Fruit fly (Drosophila melanogaster): Measurements from ENCODE around the gene vret.

The vret gene

dm6 chr3R:22720808-22721306 is 24.5 kb downstream of the vret start, which contains the start of gene wge (continued):
- TF ChIP-seq pzg (GFP tag; optimal IDR thresholded peaks at IDR 0.05) (peak; percentile 70), Opbp (GFP tag; IDR thresholded peaks at IDR 0.05; ENCODE audit: partially characterized antibody) (peak; percentile 58; the same call in 1 of the 3 replicates), yki (optimal IDR thresholded peaks at IDR 0.05) (no peak), stwl (tag; optimal IDR thresholded peaks at IDR 0.05) (peak; percentile 48), CG32532 (GFP tag; IDR thresholded peaks at IDR 0.05) (no peak), HLH4C (GFP tag; IDR thresholded peaks at IDR 0.05; ENCODE audit: partially characterized antibody) (peak; percentile 63; the same call in 2 of the 3 replicates), Sin3A (optimal IDR thresholded peaks at IDR 0.05) (peak; percentile 20), CG6791 (GFP tag; IDR thresholded peaks at IDR 0.05; ENCODE audit: partially characterized antibody) (peak; percentile 74), Dp (GFP tag; optimal IDR thresholded peaks at IDR 0.05) (peak; percentile 94), cg (GFP tag; optimal IDR thresholded peaks at IDR 0.05) (peak; percentile 57), Doc3 (GFP tag; IDR thresholded peaks at IDR 0.05; ENCODE audit: partially characterized antibody) (peak; percentile 44; the same call in 2 of the 3 replicates), CG18262 (tag; optimal IDR thresholded peaks at IDR 0.05) (peak; percentile 18), Med (GFP tag) (peak; percentile 29), vnd (GFP tag; IDR thresholded peaks at IDR 0.05; ENCODE audit: partially characterized antibody) (peak; percentile 38; the same call in 1 of the 3 replicates), mld (GFP tag; IDR thresholded peaks at IDR 0.05; ENCODE audit: partially characterized antibody) (peak; percentile 55; the same call in 1 of the 3 replicates), CG2116 (GFP tag; optimal IDR thresholded peaks at IDR 0.05) (peak; percentile 71), Hey (tag; optimal IDR thresholded peaks at IDR 0.05) (no peak), unc-4 (GFP tag; IDR thresholded peaks at IDR 0.05; ENCODE audit: partially characterized antibody) (peak; percentile 69), MBD-R2 (GFP tag; IDR thresholded peaks at IDR 0.05) (0 out of 2 replicates have a peak, but pooled peaks have one; percentile 5), HmgZ (tag; optimal IDR thresholded peaks at IDR 0.05) (peak; percentile 22), insv (GFP tag; optimal IDR thresholded peaks at IDR 0.05) (no peak), CG12659 (GFP tag; optimal IDR thresholded peaks at IDR 0.05) (peak; percentile 30), CG3838 (GFP tag; optimal IDR thresholded peaks at IDR 0.05) (no peak), CG32772 (GFP tag; IDR thresholded peaks at IDR 0.05) (peak; percentile 60), Pdp1 (GFP tag; optimal IDR thresholded peaks at IDR 0.05) (peak in 1 of 2 experiments; percentile 43), Kr (GFP tag; optimal IDR thresholded peaks at IDR 0.05) (no peak), E2f2 (GFP tag; IDR thresholded peaks at IDR 0.05) (peak; percentile 96), phol (tag; optimal IDR thresholded peaks at IDR 0.05) (peak; percentile 21), wek (GFP tag; optimal IDR thresholded peaks at IDR 0.05) (no peak), CG1603 (tag; optimal IDR thresholded peaks at IDR 0.05) (peak; percentile 34), NfI (GFP tag; optimal IDR thresholded peaks at IDR 0.05) (no peak), CG17829 (tag; optimal IDR thresholded peaks at IDR 0.05) (peak; percentile 25), sqz (GFP tag; optimal IDR thresholded peaks at IDR 0.05) (peak; percentile 89), Dref (GFP tag; IDR thresholded peaks at IDR 0.05) (peak; percentile 91), chinmo (GFP tag; IDR thresholded peaks at IDR 0.05; ENCODE audit: partially characterized antibody) (peak; percentile 71; the same call in 1 of the 4 replicates), CG14860 (GFP tag; IDR thresholded peaks at IDR 0.05; ENCODE audit: partially characterized antibody) (peak; percentile 8; the same call in 1 of the 3 replicates), CG17385 (GFP tag; optimal IDR thresholded peaks at IDR 0.05) (peak; percentile 56), bsh (GFP tag; optimal IDR thresholded peaks at IDR 0.05) (peak in 1 of 2 experiments; percentile 94), nerfin-1 (tag; optimal IDR thresholded peaks at IDR 0.05) (peak; percentile 72), hb (GFP tag; IDR thresholded peaks at IDR 0.05; ENCODE audit: partially characterized antibody) (peak; percentile 67; the same call in 2 of the 3 replicates), HHEX (GFP tag; optimal IDR thresholded peaks at IDR 0.05) (no peak), klu (GFP tag; IDR thresholded peaks at IDR 0.05) (no peak), CG2678 (tag; optimal IDR thresholded peaks at IDR 0.05) (peak; percentile 1), knrl (GFP tag; IDR thresholded peaks at IDR 0.05; ENCODE audit: partially characterized antibody) (peak; percentile 54), CG15514 (GFP tag; optimal IDR thresholded peaks at IDR 0.05) (peak; percentile 38), Sry-δ (GFP tag; optimal IDR thresholded peaks at IDR 0.05) (peak; percentile 53), CG34224 (GFP tag; IDR thresholded peaks at IDR 0.05; ENCODE audit: partially characterized antibody) (peak; percentile 71)

All from whole organism, embryonic.